Fruit fly (Drosophila melanogaster) whole organism, prepupa: ENCODE measurements around the gene Eip75B.
A peak's percentile ranks its signal among the peaks of the same experiment; 100 is the strongest.

Experiments
- Blimp-1 ChIP-seq: fragments of 200-800 bp; sonication (Bioruptor generic); optimal IDR thresholded peaks from 3 replicates; lab custom pipeline; 2017; ENCODE audit warnings: missing biosample characterization, missing genetic modification characterization, mild to moderate bottlenecking, moderate library complexity, missing genetic modification reagents
- CG10631 ChIP-seq: fragments of 200-800 bp; sonication (Bioruptor generic); optimal IDR thresholded peaks from 2 replicates; lab custom pipeline; 2016; ENCODE audit warnings: missing biosample characterization, missing genetic modification characterization
- CG11294 ChIP-seq: fragments of 200-800 bp; sonication (Bioruptor generic); IDR thresholded peaks from 2 replicates; pipeline ENCODE4 v1.3.6; 2022; ENCODE audit warnings: missing biosample characterization, missing genetic modification characterization
- CG11762 ChIP-seq: fragments of 200-800 bp; sonication (Bioruptor generic); optimal IDR thresholded peaks from 3 replicates; lab custom pipeline; 2016; ENCODE audit warnings: missing biosample characterization, missing genetic modification characterization; ENCODE audit not compliant: insufficient read depth
- CG15336 ChIP-seq: fragments of 200-800 bp; sonication (Bioruptor generic); IDR thresholded peaks from 2 replicates; pipeline ENCODE4 v1.3.6; 2022; ENCODE audit warnings: missing biosample characterization, missing genetic modification characterization
- CG31627 ChIP-seq: fragments of 200-800 bp; sonication (Bioruptor generic); optimal IDR thresholded peaks from 3 replicates; lab custom pipeline; 2016; ENCODE audit warnings: missing biosample characterization, missing genetic modification characterization
- CG34406 ChIP-seq: fragments of 200-800 bp; sonication (Bioruptor generic); optimal IDR thresholded peaks from 3 replicates; lab custom pipeline; 2016; ENCODE audit warnings: missing biosample characterization, missing genetic modification characterization
- CG4318 ChIP-seq: fragments of 200-800 bp; sonication (Bioruptor generic); optimal IDR thresholded peaks from 3 replicates; lab custom pipeline; 2017; ENCODE audit warnings: missing biosample characterization, mild to moderate bottlenecking, missing genetic modification characterization
- CG6276 ChIP-seq: fragments of 200-800 bp; sonication (Bioruptor generic); optimal IDR thresholded peaks from 2 replicates; lab custom pipeline; 2017; ENCODE audit warnings: missing biosample characterization, mild to moderate bottlenecking, missing genetic modification characterization
- CG6792 ChIP-seq: fragments of 200-800 bp; sonication (Bioruptor generic); optimal IDR thresholded peaks from 3 replicates; lab custom pipeline; 2016; ENCODE audit warnings: missing biosample characterization, missing genetic modification characterization
- CG7368 ChIP-seq: fragments of 200-800 bp; sonication (Bioruptor generic); optimal IDR thresholded peaks from 3 replicates; lab custom pipeline; 2016; ENCODE audit warnings: missing biosample characterization, missing genetic modification characterization
- CG8319 ChIP-seq: fragments of 200-800 bp; sonication (Bioruptor generic); optimal IDR thresholded peaks from 3 replicates; lab custom pipeline; 2016; ENCODE audit warnings: missing biosample characterization, missing genetic modification characterization
- CG8632 ChIP-seq: fragments of 200-800 bp; sonication (Bioruptor generic); optimal IDR thresholded peaks from 3 replicates; lab custom pipeline; 2016; ENCODE audit warnings: missing biosample characterization, missing genetic modification characterization
- CG9139 ChIP-seq: fragments of 200-800 bp; sonication (Bioruptor generic); optimal IDR thresholded peaks from 3 replicates; lab custom pipeline; 2017; ENCODE audit warnings: missing biosample characterization, mild to moderate bottlenecking, missing genetic modification characterization
- Eip75B ChIP-seq: fragments of 200-800 bp; sonication (Bioruptor generic); optimal IDR thresholded peaks from 3 replicates; lab custom pipeline; 2016; ENCODE audit warnings: missing biosample characterization, missing genetic modification characterization
- Eip78C ChIP-seq: fragments of 200-800 bp; sonication (Bioruptor generic); peaks from one replicate; lab custom pipeline; 2016; ENCODE audit warnings: missing biosample characterization, missing genetic modification characterization
- Eip93F ChIP-seq: fragments of 200-800 bp; sonication (Bioruptor generic); optimal IDR thresholded peaks from 2 replicates; lab custom pipeline; 2016; ENCODE audit warnings: missing biosample characterization, mild to moderate bottlenecking, missing genetic modification characterization
- Ets96B ChIP-seq: fragments of 200-800 bp; optimal IDR thresholded peaks from 2 replicates; lab custom pipeline; 2019; ENCODE audit warnings: missing biosample characterization, mild to moderate bottlenecking, missing genetic modification characterization, moderate library complexity
- Gug ChIP-seq: fragments of 200-800 bp; sonication (Bioruptor generic); IDR thresholded peaks from 2 replicates; pipeline ENCODE4 v1.3.6; 2022; ENCODE audit warnings: missing biosample characterization, missing genetic modification characterization
- Hr39 ChIP-seq: fragments of 200-800 bp; sonication (Bioruptor generic); optimal IDR thresholded peaks from 2 replicates; lab custom pipeline; 2016; ENCODE audit warnings: missing biosample characterization, missing genetic modification characterization
- Hr4 ChIP-seq: fragments of 200-800 bp; sonication (Bioruptor generic); optimal IDR thresholded peaks from 3 replicates; lab custom pipeline; 2016; ENCODE audit warnings: missing biosample characterization, missing genetic modification characterization
- Met ChIP-seq: fragments of 200-800 bp; sonication (Bioruptor generic); optimal IDR thresholded peaks from 3 replicates; lab custom pipeline; 2016; ENCODE audit warnings: missing biosample characterization, missing genetic modification characterization
- OdsH ChIP-seq: fragments of 200-800 bp; sonication (Bioruptor generic); optimal IDR thresholded peaks from 3 replicates; lab custom pipeline; 2016; ENCODE audit warnings: missing biosample characterization, missing genetic modification characterization
- Smox ChIP-seq: fragments of 200-800 bp; sonication (Bioruptor generic); optimal IDR thresholded peaks from 3 replicates; lab custom pipeline; 2016; ENCODE audit warnings: missing biosample characterization, missing genetic modification characterization
- Sox102F ChIP-seq: fragments of 200-800 bp; sonication (Bioruptor generic); optimal IDR thresholded peaks from 2 replicates; lab custom pipeline; 2016; ENCODE audit warnings: missing biosample characterization, mild to moderate bottlenecking, missing genetic modification characterization
- Sox14 ChIP-seq: fragments of 200-800 bp; sonication (Bioruptor generic); optimal IDR thresholded peaks from 3 replicates; lab custom pipeline; 2016; ENCODE audit warnings: missing biosample characterization, missing genetic modification characterization
- Sox15 ChIP-seq: fragments of 200-800 bp; sonication (Bioruptor generic); optimal IDR thresholded peaks from 3 replicates; lab custom pipeline; 2016; ENCODE audit warnings: missing biosample characterization, missing genetic modification characterization
- acj6 ChIP-seq: fragments of 200-800 bp; sonication (Bioruptor generic); optimal IDR thresholded peaks from 3 replicates; lab custom pipeline; 2016; ENCODE audit warnings: missing biosample characterization, missing genetic modification characterization
- cyc ChIP-seq: fragments of 200-800 bp; sonication (Bioruptor generic); optimal IDR thresholded peaks from 3 replicates; lab custom pipeline; 2016; ENCODE audit warnings: missing biosample characterization, missing genetic modification characterization
- dac ChIP-seq: fragments of 200-800 bp; sonication (Bioruptor generic); optimal IDR thresholded peaks from 2 replicates; lab custom pipeline; 2017; ENCODE audit warnings: missing biosample characterization, mild to moderate bottlenecking, missing genetic modification characterization
- dsx ChIP-seq: fragments of 200-800 bp; optimal IDR thresholded peaks from 3 replicates; lab custom pipeline; 2019; ENCODE audit warnings: missing biosample characterization, mild to moderate bottlenecking, missing genetic modification characterization, moderate library complexity; ENCODE audit not compliant: poor library complexity, severe bottlenecking
- eg ChIP-seq: fragments of 200-800 bp; sonication (Bioruptor generic); IDR thresholded peaks from 3 replicates; pipeline ENCODE4 v1.3.6; 2022; ENCODE audit warnings: missing biosample characterization, missing genetic modification characterization
- esn ChIP-seq: fragments of 200-800 bp; sonication (Bioruptor generic); optimal IDR thresholded peaks from 2 replicates; lab custom pipeline; 2016; ENCODE audit warnings: missing biosample characterization, mild to moderate bottlenecking, missing genetic modification characterization, moderate library complexity
- fd59A ChIP-seq: fragments of 200-800 bp; sonication (Bioruptor generic); optimal IDR thresholded peaks from 2 replicates; lab custom pipeline; 2017; ENCODE audit warnings: missing biosample characterization, mild to moderate bottlenecking, missing genetic modification characterization, missing genetic modification reagents
- fkh ChIP-seq: fragments of 200-800 bp; sonication (Bioruptor generic); optimal IDR thresholded peaks from 3 replicates; lab custom pipeline; 2017; ENCODE audit warnings: missing biosample characterization, mild to moderate bottlenecking, missing genetic modification characterization, moderate library complexity
- lz ChIP-seq: fragments of 200-800 bp; sonication (Bioruptor generic); optimal IDR thresholded peaks from 3 replicates; lab custom pipeline; 2016; ENCODE audit warnings: missing biosample characterization, missing genetic modification characterization
- net ChIP-seq: fragments of 200-800 bp; sonication (Bioruptor generic); optimal IDR thresholded peaks from 3 replicates; lab custom pipeline; 2016; ENCODE audit warnings: missing biosample characterization, missing genetic modification characterization
- pdm3 ChIP-seq: fragments of 200-800 bp; sonication (Bioruptor generic); optimal IDR thresholded peaks from 3 replicates; lab custom pipeline; 2016; ENCODE audit warnings: missing biosample characterization, missing genetic modification characterization
- salr ChIP-seq, 2 experiments: fragments of 200-800 bp; sonication (Bioruptor generic); optimal IDR thresholded peaks; 3 replicates each; lab custom pipeline; 2016 to 2018; ENCODE audit warnings: missing biosample characterization in 2 of 2, missing genetic modification characterization in 2 of 2, mild to moderate bottlenecking in 1 of 2
- spab ChIP-seq: fragments of 200-800 bp; sonication (Bioruptor generic); optimal IDR thresholded peaks from 2 replicates; lab custom pipeline; 2017; ENCODE audit warnings: missing biosample characterization, mild to moderate bottlenecking, missing genetic modification characterization, missing genetic modification reagents
- ss ChIP-seq, 2 experiments: fragments of 200-800 bp; sonication (Bioruptor generic); optimal IDR thresholded peaks; 2 replicates in 1 of 2; 3 replicates in 1 of 2; lab custom pipeline; 2017 to 2018; ENCODE audit warnings: mild to moderate bottlenecking in 2 of 2, missing biosample characterization in 2 of 2, missing genetic modification characterization in 2 of 2, moderate library complexity in 1 of 2
- svp ChIP-seq: fragments of 200-800 bp; sonication (Bioruptor generic); peaks from one replicate; lab custom pipeline; 2016; ENCODE audit warnings: missing biosample characterization, missing genetic modification characterization
- topi ChIP-seq: fragments of 200-800 bp; sonication (Bioruptor generic); optimal IDR thresholded peaks from 3 replicates; lab custom pipeline; 2016; ENCODE audit warnings: missing biosample characterization, missing genetic modification characterization
- vri ChIP-seq: fragments of 200-800 bp; sonication (Bioruptor generic); optimal IDR thresholded peaks from 3 replicates; lab custom pipeline; 2016; ENCODE audit warnings: missing biosample characterization, mild to moderate bottlenecking, missing genetic modification characterization

The Eip75B gene

DNA sequence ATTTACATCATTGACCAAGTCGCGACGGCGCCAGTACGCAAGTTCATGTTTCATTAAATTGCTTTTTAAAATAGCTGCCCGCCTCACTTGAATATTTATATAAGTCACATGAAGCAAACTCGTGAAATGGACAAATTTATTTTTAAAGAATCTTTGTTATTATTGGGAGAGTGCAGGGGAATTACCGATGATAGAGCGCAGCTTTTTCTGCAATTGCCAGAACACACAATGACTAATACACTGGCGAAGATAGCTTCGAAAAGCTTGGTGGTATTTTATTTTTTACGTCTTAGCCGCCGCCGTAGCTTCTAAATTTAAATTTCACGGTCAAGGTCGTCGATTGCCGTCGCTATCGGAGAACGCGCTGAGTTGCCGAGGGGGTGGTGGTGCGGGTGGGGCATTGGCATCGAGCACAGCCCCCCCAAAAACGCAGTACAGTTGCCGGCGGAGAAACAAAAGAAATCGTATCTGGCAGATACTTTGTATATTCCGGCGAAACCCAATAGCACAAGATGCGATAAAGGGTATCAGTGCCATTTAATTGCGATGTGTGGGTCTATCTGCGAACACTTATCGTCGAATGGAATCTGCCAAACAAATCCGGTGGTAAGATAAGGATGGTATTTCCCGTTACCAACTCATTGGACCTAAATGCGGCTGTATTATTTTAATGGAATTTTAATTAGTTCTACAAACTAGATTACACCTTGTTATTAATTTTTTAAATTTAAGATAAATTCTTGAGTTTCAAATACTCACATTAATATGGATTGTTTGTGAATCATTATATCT is 151.3 kb downstream of the Eip75B start:
- TF ChIP-seq Eip93F, result peak; percentile 92
- peak; percentile 17 for TF ChIP-seq svp (GFP tag; lab: Kevin White, UChicago)
- peak; percentile 78 for TF ChIP-seq vri (GFP tag; lab: Kevin White, UChicago)
- TF ChIP-seq Eip78C (GFP tag; lab: Kevin White, UChicago), result peak; percentile 49
- TF ChIP-seq Sox15 (GFP tag; lab: Kevin White, UChicago), result no peak
- TF ChIP-seq Sox14 (GFP tag; lab: Kevin White, UChicago), result peak; percentile 54

DNA sequence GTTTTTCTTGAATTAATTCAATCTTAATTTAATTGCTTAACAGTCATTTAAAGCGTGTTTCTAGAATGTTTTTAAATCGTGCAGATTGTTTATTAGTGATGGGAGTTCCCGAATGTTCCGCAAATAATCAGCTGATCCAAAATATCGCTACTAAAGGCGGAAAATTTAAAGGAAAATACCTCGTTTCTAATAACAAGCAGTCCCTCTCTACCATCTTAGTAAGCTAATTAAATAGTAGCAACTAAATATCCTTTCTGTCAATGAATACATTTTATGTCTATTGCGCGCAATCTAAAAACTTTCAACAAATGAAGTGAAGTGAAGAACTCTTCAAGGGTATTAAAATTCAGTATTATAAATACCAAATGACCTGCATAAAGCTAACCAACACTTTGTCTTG is 152.0 kb downstream of the Eip75B start, which contains the start of gene CG5290:
TSS of gene CG5290 (minus strand) at position 118 of the 400 bp plus-strand sequence.
- peak; percentile 32 for TF ChIP-seq fkh (GFP tag; lab: Kevin White, UChicago)
- no peak for TF ChIP-seq vri (GFP tag; lab: Kevin White, UChicago)
- TF ChIP-seq Eip75B (GFP tag; lab: Kevin White, UChicago), result no peak
- TF ChIP-seq salr (GFP tag; optimal IDR thresholded peaks at IDR 0.05; lab: Kevin White, UChicago), result no peak
- TF ChIP-seq OdsH, result peak; percentile 44
- TF ChIP-seq topi (GFP tag; lab: Kevin White, UChicago), result peak; percentile 11
- no peak for TF ChIP-seq CG34406 (GFP tag; lab: Kevin White, UChicago)
- TF ChIP-seq Blimp-1 (GFP tag; lab: Kevin White, UChicago), result no peak
- no peak for TF ChIP-seq Sox102F (GFP tag; lab: Kevin White, UChicago)
- TF ChIP-seq Sox14 (GFP tag; lab: Kevin White, UChicago), result peak; percentile 29
- peak; percentile 66 for TF ChIP-seq CG31627 (GFP tag; lab: Kevin White, UChicago)
- TF ChIP-seq Ets96B (tag; lab: Kevin White, UChicago), result peak; percentile 7
- peak; percentile 53 for TF ChIP-seq pdm3
- TF ChIP-seq cyc (GFP tag; lab: Kevin White, UChicago), result peak; percentile 43
- peak; percentile 41 for TF ChIP-seq Hr39
- TF ChIP-seq Gug (GFP tag; lab: Robert Waterston, UW), result no peak
- TF ChIP-seq esn (GFP tag; lab: Kevin White, UChicago), result peak; percentile 43
- no peak for TF ChIP-seq dsx (GFP tag; lab: Kevin White, UChicago)
- TF ChIP-seq CG15336 (GFP tag; lab: Robert Waterston, UW), result no peak
- peak; percentile 43 for TF ChIP-seq Hr4 (GFP tag; lab: Kevin White, UChicago)
- peak; percentile 23 for TF ChIP-seq acj6
- TF ChIP-seq Eip78C (GFP tag; lab: Kevin White, UChicago), result peak; percentile 71
- peak; percentile 21 for TF ChIP-seq CG10631 (GFP tag; lab: Kevin White, UChicago)
- TF ChIP-seq svp (GFP tag; lab: Kevin White, UChicago), result peak; percentile 59
- peak; percentile 4 for TF ChIP-seq CG7368
- TF ChIP-seq CG11762 (GFP tag; lab: Kevin White, UChicago), result peak; percentile 5
- peak; percentile 45 for TF ChIP-seq Met (GFP tag; lab: Kevin White, UChicago)
- peak; percentile 34 for TF ChIP-seq lz
- peak; percentile 40 for TF ChIP-seq Smox (GFP tag; lab: Kevin White, UChicago)

DNA sequence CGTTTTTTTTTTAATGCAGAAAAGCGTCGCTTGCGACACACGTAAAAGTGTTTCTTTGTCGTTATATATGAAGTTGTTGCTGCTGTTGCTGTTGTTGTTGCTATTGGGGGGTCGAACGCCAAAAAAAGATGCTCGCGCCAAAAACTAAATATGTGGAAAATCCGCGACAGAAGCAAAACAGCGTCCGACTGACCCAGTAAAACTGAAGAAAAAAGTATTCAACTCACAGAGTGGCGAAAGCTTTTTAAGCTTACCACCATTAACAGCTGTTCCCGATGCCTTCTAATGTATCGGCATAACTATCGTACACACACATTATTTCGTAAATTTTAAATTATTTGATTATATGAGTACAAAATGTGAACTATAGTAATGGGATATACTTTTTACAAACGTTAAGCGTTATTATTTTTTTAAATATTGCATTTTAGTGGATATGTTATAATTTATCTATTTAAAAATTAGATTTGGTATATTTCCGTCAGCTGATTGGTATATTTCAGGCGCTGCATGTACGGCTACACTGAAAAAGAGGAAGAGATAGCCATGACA is 156.8 kb downstream of the Eip75B start, which contains the start of the genes Prestin and Wdr92:
TSS of gene Prestin (minus strand) at position 204 of the 552 bp plus-strand sequence.
TSS of gene Wdr92 (plus strand) at position 535 of the 552 bp plus-strand sequence.
- TF ChIP-seq lz (no peak), spab (GFP tag; lab: Kevin White, UChicago) (no peak), CG8632 (GFP tag; lab: Kevin White, UChicago) (no peak), fd59A (no peak), CG9139 (peak; percentile 12), eg (GFP tag; lab: Robert Waterston, UW) (peak; percentile 58; the same call in 2 of the 3 replicates), fkh (GFP tag; lab: Kevin White, UChicago) (no peak), salr (GFP tag; optimal IDR thresholded peaks at IDR 0.05; lab: Kevin White, UChicago) (no peak), CG6276 (GFP tag; lab: Kevin White, UChicago) (no peak), cyc (GFP tag; lab: Kevin White, UChicago) (peak; percentile 2), CG4318 (GFP tag; lab: Kevin White, UChicago) (no peak), svp (GFP tag; lab: Kevin White, UChicago) (peak; percentile 92), Gug (GFP tag; lab: Robert Waterston, UW) (no peak), Eip78C (GFP tag; lab: Kevin White, UChicago) (peak; percentile 85), Smox (GFP tag; lab: Kevin White, UChicago) (peak; percentile 14), ss (GFP tag; optimal IDR thresholded peaks at IDR 0.05; lab: Kevin White, UChicago) (peak; percentile 46 to 61), CG11294 (no peak), dac (GFP tag; lab: Kevin White, UChicago) (no peak), CG6792 (no peak), CG11762 (GFP tag; lab: Kevin White, UChicago) (no peak), CG34406 (GFP tag; lab: Kevin White, UChicago) (no peak), Hr39 (no peak), topi (GFP tag; lab: Kevin White, UChicago) (peak; percentile 24), Ets96B (tag; lab: Kevin White, UChicago) (no peak), CG8319 (GFP tag; lab: Kevin White, UChicago) (no peak), net (GFP tag; lab: Kevin White, UChicago) (no peak)
